Worm (Caenorhabditis elegans): ENCODE data around the gene ZK892.4.

DNA sequence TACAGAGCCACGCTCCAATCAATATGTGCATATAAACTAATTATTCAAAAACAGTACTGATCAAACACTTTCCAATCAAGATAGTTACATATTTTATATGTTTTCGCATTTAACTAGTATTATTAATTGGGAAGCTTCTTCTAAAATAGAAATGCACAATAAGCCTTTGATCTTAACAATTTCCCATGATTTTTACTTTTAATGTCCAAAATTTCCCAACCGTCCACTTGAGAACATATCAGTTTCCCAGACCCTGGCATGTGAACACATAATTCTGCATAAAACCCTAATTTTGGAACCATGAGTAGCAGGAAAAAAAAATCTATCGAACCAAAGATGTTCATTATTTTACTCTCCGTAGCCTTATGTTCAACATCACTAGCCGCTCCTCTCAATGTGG lies 30.0 kb upstream of the ZK892.4 start, which contains the start of gene R53.8:
- TF ChIP-seq ama-1 (optimal IDR thresholded peaks at IDR 0.05) (no peak), hmg-4 (GFP tag; optimal IDR thresholded peaks at IDR 0.05) (no peak), ceh-13 (GFP tag; optimal IDR thresholded peaks at IDR 0.05) (no peak), pes-1 (GFP tag; IDR thresholded peaks at IDR 0.05) (no peak)

Measured in whole organism, early embryonic.